Fruit fly (Drosophila melanogaster) whole organism, embryonic: ENCODE measurements around the gene zfh2.
A peak's percentile ranks its signal among the peaks of the same experiment; 100 is the strongest.

Experiments
- CG10274 ChIP-seq: fragments of 200-800 bp; sonication (Bioruptor generic); optimal IDR thresholded peaks from 3 replicates; lab custom pipeline; 2017; ENCODE audit warnings: missing biosample characterization, mild to moderate bottlenecking, missing genetic modification characterization
- CG10462 ChIP-seq: fragments of 200-800 bp; sonication (Bioruptor generic); optimal IDR thresholded peaks from 2 replicates; lab custom pipeline; 2016; ENCODE audit warnings: missing biosample characterization, missing genetic modification characterization
- CG10543 ChIP-seq: fragments of 200-800 bp; sonication (Bioruptor generic); optimal IDR thresholded peaks from 3 replicates; lab custom pipeline; 2017; ENCODE audit warnings: missing biosample characterization, mild to moderate bottlenecking, missing genetic modification characterization, moderate library complexity
- CG11504 ChIP-seq: fragments of 200-800 bp; sonication (Bioruptor generic); optimal IDR thresholded peaks from 3 replicates; lab custom pipeline; 2019; ENCODE audit warnings: missing biosample characterization, mild to moderate bottlenecking, missing genetic modification characterization, moderate library complexity
- CG11695 ChIP-seq: fragments of 200-800 bp; sonication (Bioruptor generic); IDR thresholded peaks from 3 replicates; pipeline ENCODE4 v1.3.6; 2022; ENCODE audit warnings: missing biosample characterization, missing genetic modification characterization
- CG14860 ChIP-seq: fragments of 200-800 bp; sonication (Bioruptor generic); IDR thresholded peaks from 3 replicates; pipeline ENCODE4 v1.3.6; 2022; ENCODE audit warnings: missing biosample characterization, missing genetic modification characterization; ENCODE audit not compliant: partially characterized antibody
- CG16779 ChIP-seq: fragments of 200-800 bp; sonication (Bioruptor generic); IDR thresholded peaks from 2 replicates; pipeline ENCODE4 v1.3.6; 2022; ENCODE audit warnings: missing biosample characterization, missing genetic modification characterization
- CG17829 ChIP-seq: fragments of 200-800 bp; optimal IDR thresholded peaks from 2 replicates; lab custom pipeline; 2019; ENCODE audit warnings: missing biosample characterization, mild to moderate bottlenecking, missing genetic modification characterization, moderate library complexity
- CG1832 ChIP-seq: fragments of 200-800 bp; sonication (Bioruptor generic); optimal IDR thresholded peaks from 2 replicates; lab custom pipeline; 2017; ENCODE audit warnings: missing biosample characterization, mild to moderate bottlenecking, missing genetic modification characterization, inconsistent platforms
- CG18599 ChIP-seq: fragments of 200-800 bp; sonication (Bioruptor generic); optimal IDR thresholded peaks from 3 replicates; lab custom pipeline; 2017; ENCODE audit warnings: missing biosample characterization, missing genetic modification characterization, mild to moderate bottlenecking, moderate library complexity, missing genetic modification reagents
- CG2199 ChIP-seq: fragments of 200-800 bp; sonication (Bioruptor generic); IDR thresholded peaks from 3 replicates; pipeline ENCODE4 v1.3.6; 2022; ENCODE audit warnings: missing biosample characterization, missing genetic modification characterization
- CG3163 ChIP-seq: fragments of 200-800 bp; sonication (Bioruptor generic); optimal IDR thresholded peaks from 3 replicates; lab custom pipeline; 2016; ENCODE audit warnings: missing biosample characterization, missing genetic modification characterization
- CG32532 ChIP-seq: fragments of 200-800 bp; sonication (Bioruptor generic); IDR thresholded peaks from 2 replicates; pipeline ENCODE4 v1.3.6; 2022; ENCODE audit warnings: missing biosample characterization, missing genetic modification characterization
- CG3281 ChIP-seq: fragments of 200-800 bp; sonication (Bioruptor generic); optimal IDR thresholded peaks from 3 replicates; lab custom pipeline; 2017; ENCODE audit warnings: missing biosample characterization, mild to moderate bottlenecking, missing genetic modification characterization
- CG6689 ChIP-seq: fragments of 200-800 bp; sonication (Bioruptor generic); IDR thresholded peaks from 2 replicates; pipeline ENCODE4 v1.3.6; 2022; ENCODE audit warnings: missing biosample characterization, missing genetic modification characterization
- Camta ChIP-seq: fragments of 200-800 bp; sonication (Bioruptor generic); optimal IDR thresholded peaks from 2 replicates; lab custom pipeline; 2016; ENCODE audit warnings: missing biosample characterization, missing genetic modification characterization
- Dbx ChIP-seq: fragments of 200-800 bp; sonication (Bioruptor generic); IDR thresholded peaks from 3 replicates; pipeline ENCODE4 v1.3.6; 2022; ENCODE audit warnings: missing biosample characterization, missing genetic modification characterization
- Deaf1 ChIP-seq: fragments of 200-800 bp; optimal IDR thresholded peaks from 3 replicates; lab custom pipeline; 2019; ENCODE audit warnings: missing biosample characterization, mild to moderate bottlenecking, missing genetic modification characterization, moderate library complexity
- Hsf ChIP-seq: fragments of 200-800 bp; sonication (Bioruptor generic); optimal IDR thresholded peaks from 3 replicates; lab custom pipeline; 2016; ENCODE audit warnings: missing biosample characterization, missing genetic modification characterization
- Kr ChIP-seq: fragments of 200-800 bp; sonication (Bioruptor generic); optimal IDR thresholded peaks from 2 replicates; lab custom pipeline; 2017; ENCODE audit warnings: missing biosample characterization, mild to moderate bottlenecking, missing genetic modification characterization
- Lim3 ChIP-seq: fragments of 200-800 bp; sonication (Bioruptor generic); IDR thresholded peaks from 2 replicates; pipeline ENCODE4 v1.3.6; 2022; ENCODE audit warnings: missing biosample characterization, missing genetic modification characterization
- Med ChIP-seq: fragments of 200-800 bp; sonication (Bioruptor generic); peaks from one replicate; lab custom pipeline; 2016; ENCODE audit warnings: missing biosample characterization, missing genetic modification characterization, mild to moderate bottlenecking, inconsistent platforms, moderate library complexity
- Nf-YB ChIP-seq: fragments of 200-800 bp; sonication (Bioruptor generic); optimal IDR thresholded peaks from 3 replicates; lab custom pipeline; 2019; ENCODE audit warnings: missing biosample characterization, mild to moderate bottlenecking, missing genetic modification characterization, moderate library complexity
- Nf-YC ChIP-seq: fragments of 200-800 bp; optimal IDR thresholded peaks from 3 replicates; lab custom pipeline; 2019; ENCODE audit warnings: missing biosample characterization, mild to moderate bottlenecking, missing genetic modification characterization, moderate library complexity
- Trl ChIP-seq, 3 experiments: fragments of >200 bp in 2 of 3; fragments of 200-800 bp in 1 of 3; sonication (Bioruptor generic) in 1 of 3; optimal IDR thresholded peaks; 2 replicates in 1 of 3; 3 replicates in 2 of 3; lab custom pipeline; 2016 to 2017; ENCODE audit warnings: missing biosample characterization in 1 of 3, missing genetic modification characterization in 1 of 3
- abd-A ChIP-seq: fragments of 200-800 bp; sonication (Bioruptor generic); optimal IDR thresholded peaks from 3 replicates; lab custom pipeline; 2019; ENCODE audit warnings: missing biosample characterization, mild to moderate bottlenecking, missing genetic modification characterization, moderate library complexity
- bbx ChIP-seq: fragments of 200-800 bp; sonication (Bioruptor generic); IDR thresholded peaks from 2 replicates; pipeline ENCODE4 v1.3.6; 2022; ENCODE audit warnings: missing biosample characterization, missing genetic modification characterization; ENCODE audit not compliant: partially characterized antibody
- bowl ChIP-seq: fragments of 200-800 bp; sonication (Bioruptor generic); IDR thresholded peaks from 2 replicates; pipeline ENCODE4 v1.3.6; 2022; ENCODE audit warnings: missing biosample characterization, missing genetic modification characterization
- br ChIP-seq: fragments of >200 bp; optimal IDR thresholded peaks from 2 replicates; lab custom pipeline; 2017
- cg ChIP-seq: fragments of 200-800 bp; sonication (Bioruptor generic); optimal IDR thresholded peaks from 3 replicates; lab custom pipeline; 2019; ENCODE audit warnings: missing biosample characterization, mild to moderate bottlenecking, missing genetic modification characterization, moderate library complexity
- crol ChIP-seq: fragments of 200-800 bp; sonication (Bioruptor generic); IDR thresholded peaks from 2 replicates; pipeline ENCODE4 v1.3.6; 2022; ENCODE audit warnings: missing biosample characterization, missing genetic modification characterization
- danr ChIP-seq: fragments of 200-800 bp; sonication (Bioruptor generic); IDR thresholded peaks from 2 replicates; pipeline ENCODE4 v1.3.6; 2022; ENCODE audit warnings: missing biosample characterization, missing genetic modification characterization
- gt ChIP-seq: fragments of 200-800 bp; sonication (Bioruptor generic); IDR thresholded peaks from 2 replicates; pipeline ENCODE4 v1.3.6; 2022; ENCODE audit warnings: missing biosample characterization, missing genetic modification characterization
- hbn ChIP-seq: fragments of 200-800 bp; sonication (Bioruptor generic); IDR thresholded peaks from 2 replicates; pipeline ENCODE4 v1.3.6; 2022; ENCODE audit warnings: missing biosample characterization, missing genetic modification characterization; ENCODE audit not compliant: partially characterized antibody
- hth ChIP-seq: fragments of >200 bp; optimal IDR thresholded peaks from 2 replicates; lab custom pipeline; 2017; ENCODE audit warnings: inconsistent platforms
- jing ChIP-seq: fragments of 200-800 bp; sonication (Bioruptor generic); optimal IDR thresholded peaks from 2 replicates; lab custom pipeline; 2018; ENCODE audit warnings: missing biosample characterization, mild to moderate bottlenecking, missing genetic modification characterization
- lilli ChIP-seq: fragments of 200-800 bp; sonication (Bioruptor generic); optimal IDR thresholded peaks from 3 replicates; lab custom pipeline; 2016; ENCODE audit warnings: missing biosample characterization, missing genetic modification characterization
- mirr ChIP-seq: fragments of 200-800 bp; sonication (Bioruptor generic); optimal IDR thresholded peaks from 3 replicates; lab custom pipeline; 2018; ENCODE audit warnings: missing biosample characterization, mild to moderate bottlenecking, missing genetic modification characterization
- nerfin-1 ChIP-seq: fragments of 200-800 bp; sonication (Bioruptor generic); optimal IDR thresholded peaks from 3 replicates; lab custom pipeline; 2019; ENCODE audit warnings: missing biosample characterization, mild to moderate bottlenecking, missing genetic modification characterization, moderate library complexity
- p53 ChIP-seq: fragments of 200-800 bp; sonication (Bioruptor generic); optimal IDR thresholded peaks from 2 replicates; lab custom pipeline; 2016; ENCODE audit warnings: missing biosample characterization, missing genetic modification characterization
- pfk ChIP-seq: fragments of 200-800 bp; sonication (Bioruptor generic); optimal IDR thresholded peaks from 2 replicates; lab custom pipeline; 2018; ENCODE audit warnings: missing biosample characterization, mild to moderate bottlenecking, missing genetic modification characterization, moderate library complexity
- pros ChIP-seq: fragments of 200-800 bp; sonication (Bioruptor generic); optimal IDR thresholded peaks from 3 replicates; lab custom pipeline; 2019; ENCODE audit warnings: missing biosample characterization, mild to moderate bottlenecking, missing genetic modification characterization, moderate library complexity
- sd ChIP-seq: fragments of 200-800 bp; sonication (Bioruptor generic); optimal IDR thresholded peaks from 3 replicates; lab custom pipeline; 2018; ENCODE audit warnings: missing biosample characterization, mild to moderate bottlenecking, missing genetic modification characterization, moderate library complexity
- sens ChIP-seq: fragments of 200-800 bp; sonication (Bioruptor generic); peaks from one replicate; lab custom pipeline; 2016; ENCODE audit warnings: missing biosample characterization, missing genetic modification characterization
- seq ChIP-seq: fragments of 200-800 bp; sonication (Bioruptor generic); IDR thresholded peaks from 2 replicates; pipeline ENCODE4 v1.3.6; 2022; ENCODE audit warnings: missing biosample characterization, missing genetic modification characterization
- tio ChIP-seq: fragments of 200-800 bp; sonication (Bioruptor generic); optimal IDR thresholded peaks from 2 replicates; lab custom pipeline; 2017; ENCODE audit warnings: missing biosample characterization, missing genetic modification characterization, inconsistent platforms
- usp ChIP-seq: fragments of >200 bp; optimal IDR thresholded peaks from 2 replicates; lab custom pipeline; 2017; ENCODE audit warnings: missing biosample characterization, missing genetic modification characterization
- vvl ChIP-seq: fragments of 200-800 bp; sonication (Bioruptor generic); IDR thresholded peaks from 2 replicates; pipeline ENCODE4 v1.3.6; 2022; ENCODE audit warnings: missing biosample characterization, missing genetic modification characterization

zfh2 gene

DNA sequence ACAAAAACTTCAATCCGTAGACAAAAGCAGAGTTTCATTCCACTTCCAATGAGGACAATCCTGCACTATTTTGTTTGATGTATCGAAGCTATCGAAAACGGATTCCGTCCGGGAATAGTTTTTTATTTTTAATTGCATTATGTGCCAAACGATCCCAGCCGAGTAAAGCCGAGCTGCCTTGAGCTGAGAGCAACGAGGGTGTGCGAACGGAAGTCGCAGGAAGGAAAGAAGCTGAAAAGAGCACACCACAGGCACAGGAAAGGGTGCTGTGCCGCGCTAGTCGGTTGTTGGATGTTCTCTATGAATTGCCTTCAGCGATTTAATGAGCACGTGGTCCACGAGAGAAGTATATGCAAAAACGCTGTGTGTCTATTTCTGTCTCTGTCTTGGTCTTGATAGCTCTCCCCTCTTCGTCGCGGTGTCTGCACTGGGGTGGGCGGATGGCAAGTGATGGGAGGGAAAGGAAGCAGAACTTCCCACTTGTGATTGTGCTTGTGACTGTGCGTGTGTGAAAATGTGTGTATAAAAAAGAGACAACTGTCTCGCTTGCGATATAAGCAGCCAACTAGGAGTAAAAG lies 989 bp downstream of the zfh2 start (continued):
- TF ChIP-seq crol = peak; percentile 93; the same call in 1 of the 2 replicates
- TF ChIP-seq bowl (GFP tag; lab: Robert Waterston, UW) = no peak
- no peak for TF ChIP-seq usp (GFP tag; lab: Kevin White, UChicago)
- TF ChIP-seq p53 (GFP tag; lab: Kevin White, UChicago) = no peak
- TF ChIP-seq cg = peak; percentile 39
- 0 out of 3 replicates have a peak, but pooled peaks have one; percentile 38 for TF ChIP-seq Dbx (GFP tag; lab: Robert Waterston, UW)
- peak; percentile 87 for TF ChIP-seq abd-A (tag; lab: Kevin White, UChicago)
- no peak for TF ChIP-seq tio
- TF ChIP-seq CG11695 = 0 out of 3 replicates have a peak, but pooled peaks have one; percentile 16
- TF ChIP-seq danr = no peak
- peak; percentile 85 for TF ChIP-seq Deaf1 (tag; lab: Kevin White, UChicago)
- peak; percentile 18; the same call in 1 of the 3 replicates for TF ChIP-seq CG2199 (GFP tag; lab: Robert Waterston, UW)
- TF ChIP-seq CG10462 = no peak
- peak; percentile 9 for TF ChIP-seq mirr (GFP tag; lab: Kevin White, UChicago)
- TF ChIP-seq vvl (GFP tag; lab: Robert Waterston, UW) = 0 out of 2 replicates have a peak, but pooled peaks have one; percentile 16
- TF ChIP-seq Med = peak; percentile 4
- peak; percentile 40; the same call in 1 of the 2 replicates for TF ChIP-seq CG6689 (GFP tag; lab: Robert Waterston, UW)
- peak; percentile 72 for TF ChIP-seq sens (GFP tag; lab: Kevin White, UChicago)
- TF ChIP-seq Kr (GFP tag; lab: Kevin White, UChicago) = peak; percentile 40
- TF ChIP-seq hbn = no peak
- TF ChIP-seq br (lab: Kevin White, UChicago) = no peak

DNA sequence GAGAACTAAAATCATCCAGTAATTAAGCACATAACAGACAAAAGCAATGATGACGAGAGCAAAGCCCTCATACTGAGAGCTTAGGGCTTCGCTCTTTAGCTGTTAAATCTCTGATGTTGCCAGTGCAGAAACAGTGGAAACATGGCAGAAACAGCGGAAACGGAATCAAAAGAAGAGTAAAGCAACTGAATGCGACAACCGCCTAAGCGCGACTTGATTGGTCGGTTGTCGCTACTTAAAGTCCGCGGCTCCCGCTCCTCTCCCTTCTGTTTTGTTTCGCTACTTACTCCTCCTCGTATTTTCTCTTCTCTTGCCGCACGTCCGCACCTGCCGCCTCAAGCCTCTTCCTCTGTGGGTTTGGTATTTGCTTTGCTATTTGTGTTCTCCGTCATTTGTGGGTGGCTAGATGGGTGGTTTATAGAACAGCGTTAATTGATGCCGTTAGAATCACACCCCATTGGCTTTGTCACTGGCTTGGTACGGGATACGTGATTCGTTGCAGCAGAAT lies 3.6 kb downstream of the zfh2 start:
- TF ChIP-seq pros (GFP tag; lab: Kevin White, UChicago) = peak; percentile 59
- TF ChIP-seq jing = peak; percentile 9
- 0 out of 2 replicates have a peak, but pooled peaks have one; percentile 9 for TF ChIP-seq seq
- peak; percentile 18 for TF ChIP-seq sd (tag; lab: Kevin White, UChicago)
- peak; percentile 79 for TF ChIP-seq Deaf1 (tag; lab: Kevin White, UChicago)
- peak; percentile 79 for TF ChIP-seq pfk (GFP tag; lab: Kevin White, UChicago)
- TF ChIP-seq CG17829 = no peak
- 0 out of 2 replicates have a peak, but pooled peaks have one; percentile 14 for TF ChIP-seq bbx
- peak; percentile 57 to 91 for TF ChIP-seq Trl (optimal IDR thresholded peaks at IDR 0.05; lab: Kevin White, UChicago)
- no peak for TF ChIP-seq Trl (GFP tag; optimal IDR thresholded peaks at IDR 0.05; lab: Kevin White, UChicago)
- 0 out of 3 replicates have a peak, but pooled peaks have one; percentile 11 for TF ChIP-seq CG14860 (GFP tag; lab: Robert Waterston, UW)
- TF ChIP-seq Hsf (GFP tag; lab: Kevin White, UChicago) = no peak
- TF ChIP-seq CG3163 = peak; percentile 88
- TF ChIP-seq CG10274 (GFP tag; lab: Kevin White, UChicago) = peak; percentile 51
- no peak for TF ChIP-seq CG3281 (GFP tag; lab: Kevin White, UChicago)
- TF ChIP-seq Lim3 = no peak
- TF ChIP-seq abd-A (tag; lab: Kevin White, UChicago) = peak; percentile 76
- no peak for TF ChIP-seq lilli (GFP tag; lab: Kevin White, UChicago)
- TF ChIP-seq CG18599 (GFP tag; lab: Kevin White, UChicago) = no peak
- peak; percentile 13 for TF ChIP-seq CG1832
- TF ChIP-seq gt = no peak
- 0 out of 3 replicates have a peak, but pooled peaks have one; percentile 64 for TF ChIP-seq CG2199 (GFP tag; lab: Robert Waterston, UW)
- TF ChIP-seq CG32532 = 0 out of 2 replicates have a peak, but pooled peaks have one; percentile 37
- no peak for TF ChIP-seq Camta (GFP tag; lab: Kevin White, UChicago)
- no peak for TF ChIP-seq nerfin-1 (tag; lab: Kevin White, UChicago)
- no peak for TF ChIP-seq hth (lab: Kevin White, UChicago)
- TF ChIP-seq CG10543 (GFP tag; lab: Kevin White, UChicago) = peak; percentile 13
- 0 out of 2 replicates have a peak, but pooled peaks have one; percentile 9 for TF ChIP-seq CG16779
- peak; percentile 12 for TF ChIP-seq CG11504
- TF ChIP-seq Nf-YB (GFP tag; lab: Kevin White, UChicago) = peak; percentile 93
- peak; percentile 75 for TF ChIP-seq Med
- TF ChIP-seq Nf-YC = peak; percentile 96
